Fruit fly (Drosophila melanogaster) ovary, adult (tissue): ENCODE data around the gene tgo.

Experiments used
- CG17801 ChIP-seq: fragments of 200-800 bp; optimal IDR thresholded peaks from 2 replicates; lab custom pipeline; 2019; ENCODE audit warnings: missing biosample characterization, mild to moderate bottlenecking, missing genetic modification characterization, moderate library complexity; ENCODE audit not compliant: partially characterized antibody

The tgo gene

DNA sequence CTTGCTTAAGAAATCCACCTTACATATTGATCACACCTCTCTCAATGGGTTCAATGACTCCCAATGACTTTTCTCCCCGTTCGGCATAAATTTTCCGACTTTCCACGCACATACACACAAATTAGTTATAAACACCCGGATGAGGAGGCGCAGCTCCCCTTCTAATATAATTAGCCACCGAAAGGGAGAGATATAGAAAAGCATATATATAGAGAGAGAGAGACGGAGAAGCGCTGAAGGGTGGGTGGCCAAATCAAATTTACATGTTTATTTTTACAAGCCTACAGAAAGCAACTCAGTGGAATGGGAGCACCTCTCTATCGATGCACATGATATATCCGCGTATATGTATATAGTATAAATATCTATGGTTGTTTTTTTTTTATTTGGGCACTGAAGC lies 8.9 kb upstream of the tgo start:
- TF ChIP-seq CG17801 (GFP tag; lab: Kevin White, UChicago) = no peak

DNA sequence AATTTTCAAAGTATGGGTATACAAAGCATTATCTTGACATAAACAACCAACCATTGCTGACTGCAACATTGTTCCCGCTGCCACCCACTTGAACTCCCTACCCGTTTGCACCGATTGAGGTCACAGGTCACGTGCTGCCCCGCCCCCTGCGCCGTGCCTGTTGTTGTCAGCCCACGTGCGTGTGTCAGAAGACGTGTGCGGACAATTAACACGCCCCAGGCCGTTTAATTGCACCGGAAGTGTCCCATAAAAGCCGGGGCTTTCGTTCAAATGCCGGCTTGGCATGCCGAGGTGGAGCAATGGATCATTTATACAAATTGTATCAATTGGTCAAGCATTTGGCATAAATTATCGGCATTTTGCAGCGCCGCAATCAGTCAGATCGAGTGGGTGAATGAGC lies 7.3 kb upstream of the tgo start:
- no peak for TF ChIP-seq CG17801 (GFP tag; lab: Kevin White, UChicago)

DNA sequence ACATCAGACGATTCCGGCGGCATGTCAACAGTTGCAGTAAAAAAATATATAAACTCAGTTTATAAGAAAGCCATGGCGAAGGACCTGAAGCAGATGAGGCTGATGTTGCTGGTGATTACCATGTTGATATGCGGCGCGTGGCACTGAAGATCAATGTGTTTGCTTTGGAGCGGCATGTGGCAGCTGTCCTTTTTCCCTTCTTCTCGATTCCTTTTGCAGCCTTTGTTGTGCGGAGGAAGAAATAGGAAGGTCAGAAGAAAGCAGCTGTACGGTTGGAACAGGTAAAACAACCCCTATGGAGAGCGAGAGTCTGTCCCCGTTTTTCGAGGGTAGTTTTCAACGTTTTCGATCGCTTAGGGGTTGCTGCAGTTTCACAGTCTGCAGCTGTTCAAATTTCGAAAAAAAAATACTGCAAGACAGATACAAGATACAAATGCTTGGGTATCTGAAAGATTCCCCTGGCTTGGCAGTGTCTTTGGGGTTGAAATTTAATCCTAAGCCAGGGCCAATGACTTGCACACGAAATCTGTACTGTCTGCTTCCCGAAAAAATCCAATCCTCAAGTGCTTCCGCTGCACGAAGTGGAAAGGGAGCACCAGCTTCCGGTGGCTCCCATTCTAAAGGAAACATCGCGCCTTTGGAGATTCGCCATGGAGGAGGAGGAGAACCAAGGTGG lies 5.2 kb upstream of the tgo start:
- no peak for TF ChIP-seq CG17801 (GFP tag; lab: Kevin White, UChicago)

DNA sequence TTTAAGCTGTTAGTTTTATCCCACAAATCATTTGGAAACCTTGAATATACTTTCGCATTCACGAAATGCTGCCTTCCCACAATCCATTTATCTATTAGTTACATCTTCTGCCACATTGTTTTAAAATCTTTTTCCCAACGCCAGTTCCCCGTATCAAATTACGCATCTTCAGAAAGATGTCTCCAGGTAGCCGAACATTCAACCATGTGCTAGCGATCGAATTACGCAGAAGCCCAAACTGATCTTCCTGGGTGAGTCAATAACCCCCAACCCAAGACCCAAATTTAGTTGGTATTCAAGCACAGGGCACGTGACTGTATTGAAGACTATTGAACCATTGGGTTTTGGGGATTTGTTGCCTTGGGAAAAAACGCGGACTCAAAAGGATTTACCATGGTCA lies 4.1 kb upstream of the tgo start:
- no peak for TF ChIP-seq CG17801 (GFP tag; lab: Kevin White, UChicago)

DNA sequence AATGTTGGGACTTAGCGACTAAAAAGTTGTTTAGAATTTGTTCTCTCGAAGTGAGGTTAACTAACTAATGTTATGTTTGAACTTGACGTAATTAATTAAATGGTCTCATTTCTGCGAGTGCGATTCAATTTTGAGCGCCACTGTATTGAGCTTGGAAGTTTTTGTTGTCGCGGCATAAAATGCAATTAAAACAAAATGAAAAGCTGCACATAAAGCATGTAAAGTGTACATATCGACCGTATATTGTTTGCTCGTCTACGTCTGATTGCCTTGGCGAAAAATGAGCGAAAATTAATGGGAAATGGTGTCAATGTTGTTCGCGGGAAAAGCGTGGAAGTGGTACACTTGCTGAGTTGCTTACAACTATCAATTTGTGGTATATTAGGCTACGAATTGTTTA lies 3.0 kb downstream of the tgo start:
- peak; percentile 46 for TF ChIP-seq CG17801 (GFP tag; lab: Kevin White, UChicago)

DNA sequence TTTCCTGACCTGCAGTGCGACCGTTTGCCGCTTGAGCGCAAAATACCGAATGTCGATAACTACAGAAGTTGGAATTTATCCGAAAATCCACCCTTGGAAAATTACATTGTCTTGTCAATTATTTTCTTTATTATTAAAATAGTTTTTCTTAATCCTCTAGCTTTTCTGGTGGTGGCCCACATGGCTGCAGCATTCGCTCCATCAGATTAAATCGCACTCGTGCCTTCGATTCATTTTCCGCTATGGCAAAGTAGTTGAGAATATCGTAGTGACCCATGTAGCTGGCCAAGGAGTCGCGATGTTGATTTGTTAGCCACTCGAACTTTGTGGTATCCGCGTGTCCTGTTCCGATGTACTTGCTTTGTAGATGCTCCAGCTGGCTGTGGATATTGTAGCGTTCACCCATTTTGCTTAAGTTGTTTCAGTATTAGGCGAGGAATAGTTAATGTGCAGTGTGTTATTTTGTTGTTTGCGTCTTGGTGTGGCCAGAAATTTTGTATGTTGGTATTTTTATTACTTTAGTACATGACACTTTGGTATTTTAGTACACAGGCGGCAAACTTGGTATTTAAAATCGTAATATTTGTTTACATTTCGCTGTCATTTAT lies 4.9 kb downstream of the tgo start, which contains the start of the genes Kcmf1, Sf3b5 and CG11986:
Gene Kcmf1 (minus strand): TSS at position 51 of the 608 bp plus-strand sequence.
Gene Sf3b5 (minus strand): TSS at position 483 of the 608 bp plus-strand sequence.
Gene CG11986 (plus strand): TSS at position 588 of the 608 bp plus-strand sequence.
- TF ChIP-seq CG17801 (GFP tag; lab: Kevin White, UChicago) = no peak

DNA sequence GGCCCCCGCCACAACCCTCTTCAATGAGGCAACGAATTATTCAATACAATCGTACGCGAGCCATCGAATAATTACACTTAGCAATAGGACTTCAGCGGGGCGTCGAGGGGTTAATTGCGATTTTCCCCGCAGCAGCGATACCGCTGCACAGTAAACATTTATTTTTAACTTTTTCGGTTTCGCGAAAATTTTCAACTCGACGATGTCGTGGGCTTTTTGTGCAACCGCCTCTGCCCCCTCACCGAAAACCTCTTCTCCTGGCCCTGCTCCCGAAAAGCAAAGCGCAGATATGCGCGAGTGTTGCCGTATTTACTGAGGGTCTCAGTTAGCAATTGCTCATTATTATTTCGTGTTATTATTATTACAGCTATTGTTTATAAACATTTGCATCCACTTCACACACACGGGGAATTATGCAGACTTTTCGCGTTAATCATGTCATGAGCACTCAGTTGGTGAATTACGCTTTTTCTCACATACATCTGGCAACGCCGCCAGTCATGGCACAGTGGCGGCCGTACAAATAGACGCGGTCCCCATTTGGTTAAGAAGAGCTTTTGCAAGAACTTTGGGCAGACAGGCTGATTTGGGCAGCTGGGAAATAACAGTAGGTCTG lies 5.9 kb downstream of the tgo start:
- TF ChIP-seq CG17801 (GFP tag; lab: Kevin White, UChicago) = peak; percentile 35

DNA sequence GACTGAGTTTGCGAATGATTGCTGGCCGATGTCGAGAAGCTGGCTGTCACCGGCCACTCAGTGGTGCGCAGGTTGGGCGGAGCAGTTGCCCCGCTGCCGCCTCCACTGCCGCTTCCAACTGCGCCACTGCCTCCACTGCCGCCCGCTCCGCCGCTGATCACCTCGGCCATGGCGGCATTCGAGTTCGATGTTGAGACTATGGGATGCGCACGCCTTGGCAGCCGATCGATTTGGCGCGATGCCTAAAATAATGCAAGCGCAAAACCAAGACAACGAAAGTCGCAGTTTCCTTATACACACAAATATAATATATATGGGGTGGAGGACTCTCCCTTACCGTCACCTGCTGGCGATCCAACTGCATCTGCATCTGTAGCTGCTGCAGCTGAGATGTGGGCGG lies 8.1 kb downstream of the tgo start:
- no peak for TF ChIP-seq CG17801 (GFP tag; lab: Kevin White, UChicago)

DNA sequence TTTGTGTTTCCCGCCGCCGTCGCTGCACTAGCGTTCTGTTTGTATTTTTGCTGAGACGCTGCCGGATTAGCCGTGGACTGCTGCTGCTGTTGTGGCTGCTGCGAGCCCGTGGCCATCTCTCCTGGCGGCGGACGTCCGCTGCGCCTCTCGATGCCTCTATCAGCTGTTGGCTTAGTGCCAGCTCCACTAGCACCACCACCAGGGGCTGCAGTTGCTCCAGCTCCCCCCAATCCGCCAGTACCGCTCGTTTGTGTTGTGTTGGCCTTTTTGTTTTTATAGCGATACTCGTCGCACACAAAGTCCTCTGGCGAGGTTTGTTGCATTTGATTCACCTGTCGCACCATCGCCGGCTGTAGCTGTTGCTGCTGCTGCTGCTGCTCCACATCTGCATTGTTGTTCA lies 9.1 kb downstream of the tgo start:
- no peak for TF ChIP-seq CG17801 (GFP tag; lab: Kevin White, UChicago)

DNA sequence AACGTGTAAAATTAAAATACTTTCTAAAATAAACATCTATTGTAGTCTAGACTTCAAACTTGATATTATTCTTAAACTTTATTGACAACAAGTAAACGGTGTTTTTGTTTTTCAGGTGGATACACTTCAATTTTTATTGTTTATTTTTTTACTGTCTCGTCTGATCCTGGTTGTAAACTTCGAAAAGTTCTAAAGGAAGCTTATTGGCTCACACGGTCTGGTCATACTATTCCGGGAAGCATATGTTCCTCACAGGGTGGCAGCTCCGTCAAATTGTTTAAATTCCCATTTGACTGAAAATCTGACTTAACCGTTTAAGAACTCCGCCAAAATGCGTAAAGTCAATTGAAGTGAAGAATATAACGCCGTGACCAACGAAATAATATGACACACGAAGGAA lies 11.6 kb downstream of the tgo start, which contains the start of gene CG11983:
Gene CG11983 (plus strand): TSS at position 120 of the 400 bp plus-strand sequence.
- peak; percentile 2 for TF ChIP-seq CG17801 (GFP tag; lab: Kevin White, UChicago)

DNA sequence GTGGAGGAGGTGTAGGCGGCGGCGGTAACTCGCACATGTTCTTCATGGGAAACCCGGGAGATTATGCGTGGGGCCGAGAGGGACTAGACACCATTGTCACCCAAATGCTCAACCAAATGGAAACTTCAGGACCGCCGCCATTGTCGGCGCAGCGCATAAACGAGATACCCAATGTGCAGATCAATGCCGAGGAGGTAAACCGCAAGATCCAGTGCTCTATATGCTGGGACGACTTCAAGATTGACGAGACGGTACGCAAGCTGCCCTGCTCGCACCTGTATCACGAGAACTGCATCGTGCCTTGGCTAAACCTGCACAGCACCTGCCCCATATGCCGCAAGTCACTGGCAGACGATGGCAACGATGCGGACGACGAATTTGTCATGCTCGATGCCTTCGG lies 12.6 kb downstream of the tgo start:
- TF ChIP-seq CG17801 (GFP tag; lab: Kevin White, UChicago) = no peak

DNA sequence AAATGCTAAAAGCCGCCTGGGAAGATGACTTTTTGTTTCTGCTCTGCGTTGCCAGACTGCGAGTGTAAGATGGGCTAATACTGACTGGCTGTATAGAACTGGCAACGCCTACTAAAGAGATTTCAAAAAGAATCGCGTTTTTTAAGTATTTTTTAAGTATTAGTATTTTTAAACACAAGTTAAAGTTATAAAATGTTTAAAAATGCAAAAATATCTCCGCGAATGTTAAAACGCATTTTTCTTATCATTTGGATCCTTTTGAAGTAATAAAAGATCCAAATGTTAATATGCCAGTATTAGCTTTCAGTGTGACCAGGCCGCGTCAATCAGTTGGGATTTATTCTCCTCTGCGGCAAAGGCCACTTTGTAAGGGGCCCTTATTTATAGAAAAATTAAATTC lies 13.7 kb downstream of the tgo start, which contains the start of the genes Prosbeta3 and Iru:
Gene Prosbeta3 (minus strand): TSS at position 98 of the 400 bp plus-strand sequence.
Gene Iru (plus strand): TSS at position 328 of the 400 bp plus-strand sequence.
- no peak for TF ChIP-seq CG17801 (GFP tag; lab: Kevin White, UChicago)

DNA sequence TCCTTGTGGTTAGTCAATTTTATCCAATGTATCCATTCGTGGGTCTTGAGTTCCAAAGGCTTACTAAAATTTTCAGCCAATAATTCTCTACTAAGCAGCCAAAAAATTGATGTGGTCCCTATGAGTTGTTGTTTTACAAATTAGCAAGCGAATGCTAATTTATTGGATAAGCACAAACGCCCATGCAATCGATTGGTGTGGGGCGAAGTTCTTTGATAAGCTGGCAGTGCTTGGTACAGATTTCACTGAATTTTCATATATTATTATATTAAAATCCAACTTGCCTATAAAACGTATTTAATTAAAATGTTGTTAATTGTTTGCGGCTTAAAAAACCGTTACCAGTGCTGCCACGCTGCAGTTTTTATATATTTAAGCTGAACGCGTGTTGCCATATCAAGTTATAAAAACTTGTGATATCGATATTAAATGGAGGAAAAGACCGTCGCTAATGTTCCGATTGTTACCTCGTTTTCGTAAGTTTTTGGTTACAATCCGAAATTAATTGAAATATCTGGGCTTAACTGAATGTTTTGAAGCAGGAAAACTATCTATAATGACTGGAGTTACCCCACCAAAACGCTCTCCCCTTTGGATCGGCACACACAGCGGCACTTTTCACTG lies 16.1 kb downstream of the tgo start, which contains the start of the genes CG31100 and CG11980:
Gene CG31100 (minus strand): TSS at position 51 of the 624 bp plus-strand sequence.
Gene CG11980 (plus strand): TSS at position 418 of the 624 bp plus-strand sequence.
- no peak for TF ChIP-seq CG17801 (GFP tag; lab: Kevin White, UChicago)

DNA sequence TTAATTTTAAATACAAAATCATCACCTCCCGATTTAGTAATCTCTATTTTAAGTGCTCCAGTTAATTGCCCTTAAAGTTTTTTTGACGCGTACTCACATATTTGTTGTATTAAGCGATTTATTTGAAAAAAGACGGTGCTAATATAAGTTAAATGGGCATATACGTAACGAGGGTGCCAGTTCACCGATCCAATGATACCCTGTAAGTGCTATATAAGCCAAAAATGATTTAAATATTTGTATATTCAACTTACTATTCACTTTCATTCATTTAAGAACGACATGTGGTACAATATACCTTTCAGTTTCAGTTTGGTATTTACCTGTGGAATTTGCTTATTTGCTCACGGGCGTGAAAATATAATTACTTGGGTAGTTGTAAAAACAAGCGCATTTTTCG lies 17.3 kb downstream of the tgo start:
- no peak for TF ChIP-seq CG17801 (GFP tag; lab: Kevin White, UChicago)

DNA sequence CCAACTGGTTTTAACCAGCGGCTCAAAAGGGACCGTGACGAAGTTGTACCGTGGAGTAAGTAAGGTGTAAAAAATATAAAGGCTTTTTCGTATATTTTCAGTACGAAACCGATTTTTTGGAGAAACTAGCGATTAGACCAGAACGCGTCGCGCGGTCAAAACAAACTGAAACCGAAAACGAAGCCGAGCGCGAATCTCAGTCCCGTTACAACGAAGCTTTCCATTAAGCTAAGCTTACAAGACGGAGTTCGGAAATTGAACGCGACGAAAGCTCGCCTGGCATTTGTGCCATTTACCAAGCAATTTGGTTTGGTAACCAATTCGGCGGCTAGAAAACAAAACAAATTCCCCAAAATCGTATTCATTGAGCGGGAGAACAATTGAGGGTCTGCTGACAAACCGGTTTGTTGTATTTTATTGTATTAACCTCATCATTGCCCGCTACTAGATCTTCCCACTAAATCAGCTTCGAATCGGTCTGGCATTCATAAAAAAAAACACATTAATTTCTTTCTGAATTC lies 18.0 kb downstream of the tgo start:
- no peak for TF ChIP-seq CG17801 (GFP tag; lab: Kevin White, UChicago)
